Fruit fly (Drosophila melanogaster): ENCODE data around the gene CalpC.

Gene CalpC

dm6 chrX:16321037-16321436, 4.5 kb upstream of the CalpC start:
- TF ChIP-seq CG1024 (GFP tag; IDR thresholded peaks at IDR 0.05) (no peak), CG1603 (tag; optimal IDR thresholded peaks at IDR 0.05) (peak; percentile 32), usp (GFP tag; optimal IDR thresholded peaks at IDR 0.05) (no peak), Scr (GFP tag; IDR thresholded peaks at IDR 0.05; ENCODE audit: partially characterized antibody) (peak; percentile 25), Tbp (GFP tag; optimal IDR thresholded peaks at IDR 0.05) (no peak), Sry-δ (GFP tag; optimal IDR thresholded peaks at IDR 0.05) (peak; percentile 1), mam (GFP tag; optimal IDR thresholded peaks at IDR 0.05) (no peak), CG1233 (GFP tag; optimal IDR thresholded peaks at IDR 0.05) (no peak), pfk (GFP tag; optimal IDR thresholded peaks at IDR 0.05) (peak; percentile 75), Dp (GFP tag; optimal IDR thresholded peaks at IDR 0.05) (peak; percentile 82), sr (GFP tag; IDR thresholded peaks at IDR 0.05) (no peak), CG12659 (GFP tag; optimal IDR thresholded peaks at IDR 0.05) (no peak), mirr (GFP tag; optimal IDR thresholded peaks at IDR 0.05) (no peak), CG16813 (GFP tag; IDR thresholded peaks at IDR 0.05; ENCODE audit: partially characterized antibody) (0 out of 3 replicates have a peak, but pooled peaks have one; percentile 42), CG3838 (GFP tag; optimal IDR thresholded peaks at IDR 0.05) (no peak), bbx (GFP tag; IDR thresholded peaks at IDR 0.05; ENCODE audit: partially characterized antibody) (peak; percentile 42; the same call in 1 of the 2 replicates), CG8359 (GFP tag; optimal IDR thresholded peaks at IDR 0.05; ENCODE audit: borderline replicate concordance) (no peak), CG10959 (GFP tag; IDR thresholded peaks at IDR 0.05) (no peak), Atf6 (GFP tag; IDR thresholded peaks at IDR 0.05) (no peak), B-H1 (GFP tag; IDR thresholded peaks at IDR 0.05) (no peak), vnd (GFP tag; IDR thresholded peaks at IDR 0.05; ENCODE audit: partially characterized antibody) (0 out of 3 replicates have a peak, but pooled peaks have one; percentile 31), hbn (GFP tag; IDR thresholded peaks at IDR 0.05; ENCODE audit: partially characterized antibody) (0 out of 2 replicates have a peak, but pooled peaks have one; percentile 40), Dref (GFP tag; IDR thresholded peaks at IDR 0.05) (peak; percentile 62), CG13287 (GFP tag; IDR thresholded peaks at IDR 0.05; ENCODE audit: partially characterized antibody) (peak; percentile 29; the same call in 1 of the 2 replicates), E2f2 (GFP tag; IDR thresholded peaks at IDR 0.05) (peak; percentile 86), CG8089 (GFP tag; optimal IDR thresholded peaks at IDR 0.05) (no peak), unc-4 (GFP tag; IDR thresholded peaks at IDR 0.05; ENCODE audit: partially characterized antibody) (peak; percentile 19; the same call in 1 of the 2 replicates), Opbp (GFP tag; IDR thresholded peaks at IDR 0.05; ENCODE audit: partially characterized antibody) (peak; percentile 17; the same call in 1 of the 3 replicates), Trl (optimal IDR thresholded peaks at IDR 0.05) (no peak), Trl (GFP tag; optimal IDR thresholded peaks at IDR 0.05) (no peak), pzg (GFP tag; optimal IDR thresholded peaks at IDR 0.05) (peak; percentile 29), CG15514 (GFP tag; optimal IDR thresholded peaks at IDR 0.05) (peak; percentile 93), BEAF-32 (GFP tag; optimal IDR thresholded peaks at IDR 0.05) (peak; percentile 19), Doc3 (GFP tag; IDR thresholded peaks at IDR 0.05; ENCODE audit: partially characterized antibody) (0 out of 3 replicates have a peak, but pooled peaks have one; percentile 13), Dll (GFP tag; IDR thresholded peaks at IDR 0.05; ENCODE audit: partially characterized antibody) (0 out of 4 replicates have a peak, but pooled peaks have one; percentile 16), stc (GFP tag; IDR thresholded peaks at IDR 0.05) (no peak), Ets97D (GFP tag; optimal IDR thresholded peaks at IDR 0.05) (peak; percentile 51), CG6791 (GFP tag; IDR thresholded peaks at IDR 0.05; ENCODE audit: partially characterized antibody) (no peak), CG2116 (GFP tag; optimal IDR thresholded peaks at IDR 0.05) (peak; percentile 68), run (tag; optimal IDR thresholded peaks at IDR 0.05) (peak; percentile 11), CG34224 (GFP tag; IDR thresholded peaks at IDR 0.05; ENCODE audit: partially characterized antibody) (peak; percentile 27; the same call in 1 of the 3 replicates), CG32767 (GFP tag; IDR thresholded peaks at IDR 0.05) (no peak)
